Worm (Caenorhabditis elegans) whole organism, midembryonic: ENCODE results near the gene miz-1.

Experiments used
- T22C8.4 ChIP-seq: fragments of 200-800 bp; sonication (Bioruptor generic); IDR thresholded peaks from 2 replicates; pipeline ENCODE4 v1.3.6; 2022; ENCODE audit warnings: missing genetic modification characterization, missing compliant biosample characterization
- cog-1 ChIP-seq: sonication (generic microtip); optimal IDR thresholded peaks from 2 replicates; lab custom pipeline; 2016; ENCODE audit warnings: missing genetic modification characterization, missing compliant biosample characterization
- flt-1 ChIP-seq: fragments of 200-800 bp; sonication (Bioruptor generic); IDR thresholded peaks from 2 replicates; pipeline ENCODE4 v1.3.6; 2022; ENCODE audit warnings: missing genetic modification characterization, missing compliant biosample characterization
- klf-2 ChIP-seq: fragments of 200-800 bp; sonication (Bioruptor generic); conservative IDR thresholded peaks from 2 replicates; pipeline ENCODE4 v1.3.6; 2022; ENCODE audit warnings: missing genetic modification reagents, missing genetic modification characterization, missing compliant biosample characterization
- med-1 ChIP-seq: sonication (generic microtip); optimal IDR thresholded peaks from 2 replicates; lab custom pipeline; 2017; ENCODE audit warnings: missing genetic modification characterization, mild to moderate bottlenecking, missing compliant biosample characterization, antibody characterized with exemption, missing genetic modification reagents; ENCODE audit not compliant: insufficient read depth
- ref-1 ChIP-seq: fragments of 200-800 bp; sonication (Bioruptor generic); conservative IDR thresholded peaks from 2 replicates; pipeline ENCODE4 v1.3.6; 2022; ENCODE audit warnings: missing genetic modification reagents, missing genetic modification characterization, missing compliant biosample characterization
- tab-1 ChIP-seq: fragments of 200-800 bp; sonication (Bioruptor generic); IDR thresholded peaks from 2 replicates; pipeline ENCODE4 v1.3.6; 2022; ENCODE audit warnings: missing genetic modification characterization, missing compliant biosample characterization
- ztf-23 ChIP-seq: fragments of 200-800 bp; sonication (Bioruptor generic); IDR thresholded peaks from 2 replicates; pipeline ENCODE4 v1.3.6; 2022; ENCODE audit warnings: missing genetic modification reagents, missing genetic modification characterization, missing compliant biosample characterization
- ztf-29 ChIP-seq: fragments of 200-800 bp; sonication (Bioruptor generic); IDR thresholded peaks from 2 replicates; pipeline ENCODE4 v1.3.6; 2022; ENCODE audit warnings: missing genetic modification reagents, missing genetic modification characterization, missing compliant biosample characterization

miz-1 gene

DNA sequence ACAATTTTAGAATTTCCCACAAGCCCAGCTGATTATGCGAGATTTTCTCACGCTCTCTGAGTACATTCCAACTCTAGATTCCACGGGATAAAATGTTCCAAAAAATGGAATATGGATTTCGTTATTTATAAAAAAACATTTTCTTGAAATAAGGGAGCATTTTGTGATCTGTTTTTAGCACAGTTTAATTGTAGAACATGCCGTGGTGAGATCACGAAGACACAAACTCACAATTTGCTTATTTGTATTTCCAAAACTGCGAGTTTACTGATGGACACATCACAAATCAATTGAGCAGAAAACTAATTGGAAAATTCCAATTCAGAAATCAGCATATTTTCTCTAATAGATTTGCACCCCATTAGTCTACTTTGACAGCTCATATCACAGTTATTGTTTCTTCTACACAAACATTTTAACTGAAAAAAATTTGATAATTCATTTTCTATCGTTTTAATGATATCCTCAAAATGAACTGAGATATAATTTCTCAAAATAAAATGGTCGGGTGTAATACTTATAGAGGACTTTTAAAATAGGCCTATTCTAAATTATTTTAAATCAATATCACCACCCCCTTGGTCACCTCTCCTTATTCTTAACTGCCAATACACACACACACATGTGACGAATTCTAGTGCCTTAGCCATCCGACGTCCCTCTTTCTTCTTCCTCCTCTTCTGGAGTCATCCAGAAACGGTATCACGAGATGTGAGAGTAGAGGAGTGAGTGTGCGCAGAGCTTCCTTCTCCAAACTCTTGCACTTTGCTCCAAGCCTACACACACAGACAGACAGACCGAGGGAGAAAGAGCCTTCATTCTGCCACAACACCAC, 8.9 kb downstream of the miz-1 start:
- TF ChIP-seq cog-1 (tag; lab: Kevin White, UChicago), result no peak
- no peak for TF ChIP-seq ztf-29 (GFP tag; lab: Robert Waterston, UW)
- no peak for TF ChIP-seq klf-2 (GFP tag; lab: Robert Waterston, UW)
- TF ChIP-seq ref-1 (GFP tag; lab: Robert Waterston, UW), result no peak
- no peak for TF ChIP-seq tab-1 (GFP tag; lab: Robert Waterston, UW)
- TF ChIP-seq ztf-23 (GFP tag; lab: Robert Waterston, UW), result no peak
- TF ChIP-seq med-1 (GFP tag; lab: Kevin White, UChicago), result no peak
- TF ChIP-seq flt-1, result no peak
- TF ChIP-seq T22C8.4 (GFP tag; lab: Robert Waterston, UW), result no peak

- peak; percentile 65 for TF ChIP-seq ztf-29 (GFP tag; lab: Robert Waterston, UW)
- TF ChIP-seq med-1 (GFP tag; lab: Kevin White, UChicago), result no peak
- peak; percentile 91 for TF ChIP-seq cog-1 (tag; lab: Kevin White, UChicago)
- TF ChIP-seq tab-1 (GFP tag; lab: Robert Waterston, UW), result no peak
- TF ChIP-seq ref-1 (GFP tag; lab: Robert Waterston, UW), result 0 out of 2 replicates have a peak, but pooled peaks have one; percentile 23
- no peak for TF ChIP-seq T22C8.4 (GFP tag; lab: Robert Waterston, UW)
- peak; percentile 54; the same call in 1 of the 2 replicates for TF ChIP-seq klf-2 (GFP tag; lab: Robert Waterston, UW)
- TF ChIP-seq ztf-23 (GFP tag; lab: Robert Waterston, UW), result no peak
- TF ChIP-seq flt-1, result peak; percentile 68; the same call in 1 of the 2 replicates
Measured at ce11 chrIV:10821672-10822304, 9.6 kb downstream of the miz-1 start.

ce11 chrIV:10825383-10825782, 13.2 kb downstream of the miz-1 start:
- TF ChIP-seq ztf-23 (GFP tag; lab: Robert Waterston, UW) (0 out of 2 replicates have a peak, but pooled peaks have one; percentile 18), ztf-29 (GFP tag; lab: Robert Waterston, UW) (no peak)

ce11 chrIV:10826029-10826428, 13.8 kb downstream of the miz-1 start:
- TF ChIP-seq ztf-23 (GFP tag; lab: Robert Waterston, UW), result no peak
- TF ChIP-seq T22C8.4 (GFP tag; lab: Robert Waterston, UW), result no peak
- TF ChIP-seq ztf-29 (GFP tag; lab: Robert Waterston, UW), result no peak
- TF ChIP-seq klf-2 (GFP tag; lab: Robert Waterston, UW), result no peak
- no peak for TF ChIP-seq med-1 (GFP tag; lab: Kevin White, UChicago)
- no peak for TF ChIP-seq cog-1 (tag; lab: Kevin White, UChicago)
- no peak for TF ChIP-seq tab-1 (GFP tag; lab: Robert Waterston, UW)
- TF ChIP-seq ref-1 (GFP tag; lab: Robert Waterston, UW), result no peak
- no peak for TF ChIP-seq flt-1

DNA sequence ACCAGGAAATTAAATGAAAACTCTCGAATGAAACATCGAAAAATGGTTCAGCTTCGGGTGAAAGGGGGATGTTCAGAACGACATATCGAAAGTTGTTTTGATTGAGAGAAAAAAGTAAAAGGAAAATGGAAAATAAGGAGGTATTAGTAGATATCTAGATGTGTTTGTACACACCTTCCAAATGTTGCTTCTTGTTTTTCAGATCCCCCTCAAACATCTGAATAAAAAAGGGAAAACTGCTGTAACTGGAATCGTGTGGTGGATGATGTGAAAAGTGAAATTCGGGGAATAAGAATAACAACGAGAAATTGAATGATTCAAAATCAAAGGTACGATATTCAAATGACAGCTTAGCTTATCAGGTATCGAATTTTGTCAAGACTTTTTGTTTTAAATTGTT, 15.8 kb downstream of the miz-1 start, which contains the start of gene npax-3:
Gene npax-3, minus strand, starts transcription at position 101 of the 400 bp plus-strand sequence.
- TF ChIP-seq tab-1 (GFP tag; lab: Robert Waterston, UW), result no peak

DNA sequence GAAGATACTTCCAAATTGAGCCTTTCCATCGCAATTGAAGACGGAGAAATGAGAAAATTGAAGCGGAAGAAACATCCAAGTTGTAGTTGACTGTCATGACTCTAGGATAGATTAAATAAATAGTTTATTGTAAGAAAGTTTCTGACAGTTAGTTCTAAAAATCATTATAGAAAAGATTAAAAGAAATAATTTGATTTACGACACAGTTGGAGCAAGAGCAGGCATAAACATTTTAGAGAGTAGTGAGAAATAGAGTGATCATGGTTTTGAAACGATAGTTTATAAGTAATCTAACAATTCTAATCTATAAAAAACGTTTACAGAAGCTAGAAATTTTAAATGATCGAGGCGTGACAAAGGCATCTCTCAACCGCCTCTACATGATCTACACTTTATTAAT, 19.9 kb downstream of the miz-1 start, which contains the start of gene best-15:
Gene best-15, minus strand, starts transcription at position 101 of the 400 bp plus-strand sequence.
- TF ChIP-seq klf-2 (GFP tag; lab: Robert Waterston, UW) (no peak), flt-1 (no peak)

DNA sequence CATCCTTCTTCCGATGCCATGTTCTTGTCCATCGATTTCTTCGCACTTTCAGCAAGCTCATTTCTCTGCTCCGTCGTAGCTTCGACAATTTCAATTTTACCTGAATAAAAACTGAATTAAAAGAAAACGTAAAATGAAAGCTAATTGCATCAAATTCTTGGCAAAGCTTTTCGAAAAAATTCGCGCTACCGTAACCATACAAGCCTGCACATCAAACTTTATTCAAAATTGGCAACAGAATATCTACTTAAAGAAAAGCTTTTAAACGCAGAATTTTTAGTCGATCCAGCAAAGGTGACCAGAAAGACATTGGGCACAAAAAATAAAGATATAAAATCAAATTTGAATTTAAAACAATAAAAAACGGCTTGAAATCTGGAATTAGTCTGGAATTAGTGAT, 30.0 kb downstream of the miz-1 start:
- no peak for TF ChIP-seq ztf-23 (GFP tag; lab: Robert Waterston, UW)
- no peak for TF ChIP-seq tab-1 (GFP tag; lab: Robert Waterston, UW)
- no peak for TF ChIP-seq flt-1
- no peak for TF ChIP-seq T22C8.4 (GFP tag; lab: Robert Waterston, UW)
- no peak for TF ChIP-seq cog-1 (tag; lab: Kevin White, UChicago)

ce11 chrIV:10842705-10843364, 30.6 kb downstream of the miz-1 start, which contains the start of gene T11G6.5:
T11G6.5 (minus strand) TSS chrIV:10842755.
- no peak for TF ChIP-seq cog-1 (tag; lab: Kevin White, UChicago)
- TF ChIP-seq med-1 (GFP tag; lab: Kevin White, UChicago), result no peak
- no peak for TF ChIP-seq ztf-29 (GFP tag; lab: Robert Waterston, UW)
- no peak for TF ChIP-seq flt-1
- no peak for TF ChIP-seq T22C8.4 (GFP tag; lab: Robert Waterston, UW)
- TF ChIP-seq ref-1 (GFP tag; lab: Robert Waterston, UW), result no peak

ce11 chrIV:10851136-10851535, 38.9 kb downstream of the miz-1 start:
- no peak for TF ChIP-seq ztf-23 (GFP tag; lab: Robert Waterston, UW)
- TF ChIP-seq cog-1 (tag; lab: Kevin White, UChicago), result no peak
- TF ChIP-seq ref-1 (GFP tag; lab: Robert Waterston, UW), result no peak
- TF ChIP-seq flt-1, result no peak
- TF ChIP-seq klf-2 (GFP tag; lab: Robert Waterston, UW), result no peak
- no peak for TF ChIP-seq ztf-29 (GFP tag; lab: Robert Waterston, UW)
- TF ChIP-seq T22C8.4 (GFP tag; lab: Robert Waterston, UW), result no peak
- no peak for TF ChIP-seq tab-1 (GFP tag; lab: Robert Waterston, UW)
- TF ChIP-seq med-1 (GFP tag; lab: Kevin White, UChicago), result no peak
